Fruit fly (Drosophila melanogaster): Measurements from ENCODE around the gene stx.

The stx gene

dm6 chrX:10731801-10732200, 12.9 kb downstream of the stx start (continued):
- TF ChIP-seq CG12769 (tag; optimal IDR thresholded peaks at IDR 0.05) (no peak), CG2875 (GFP tag; optimal IDR thresholded peaks at IDR 0.05) (peak; percentile 9), Mes4 (GFP tag; optimal IDR thresholded peaks at IDR 0.05) (no peak), CG13287 (GFP tag; IDR thresholded peaks at IDR 0.05; ENCODE audit: partially characterized antibody) (no peak), cato (GFP tag; optimal IDR thresholded peaks at IDR 0.05; ENCODE audit: borderline replicate concordance) (no peak), CG31388 (GFP tag; optimal IDR thresholded peaks at IDR 0.05) (no peak), CG15269 (tag; optimal IDR thresholded peaks at IDR 0.05) (peak; percentile 67), gce (GFP tag; IDR thresholded peaks at IDR 0.05) (no peak), CG17186 (GFP tag; optimal IDR thresholded peaks at IDR 0.05) (no peak), Asciz (GFP tag; optimal IDR thresholded peaks at IDR 0.05) (no peak), CG8765 (GFP tag; IDR thresholded peaks at IDR 0.05) (no peak), btn (GFP tag; optimal IDR thresholded peaks at IDR 0.05) (no peak), sens-2 (GFP tag; IDR thresholded peaks at IDR 0.05) (no peak), yki (optimal IDR thresholded peaks at IDR 0.05) (no peak), Sox100B (GFP tag; optimal IDR thresholded peaks at IDR 0.05) (peak; percentile 64), CG31365 (tag; optimal IDR thresholded peaks at IDR 0.05) (no peak), luna (GFP tag; optimal IDR thresholded peaks at IDR 0.05) (no peak), shn (GFP tag; optimal IDR thresholded peaks at IDR 0.05) (no peak), tap (tag; optimal IDR thresholded peaks at IDR 0.05) (peak; percentile 55), Oli (tag; optimal IDR thresholded peaks at IDR 0.05) (peak; percentile 66), Bteb2 (GFP tag; optimal IDR thresholded peaks at IDR 0.05) (peak; percentile 9), lola (GFP tag; optimal IDR thresholded peaks at IDR 0.05) (peak in 1 of 3 experiments; percentile 74), CG2202 (tag; optimal IDR thresholded peaks at IDR 0.05) (no peak), CG1603 (tag; optimal IDR thresholded peaks at IDR 0.05) (peak; percentile 22), mam (GFP tag; optimal IDR thresholded peaks at IDR 0.05) (peak; percentile 25), gt (GFP tag; IDR thresholded peaks at IDR 0.05) (no peak), CG10209 (GFP tag; optimal IDR thresholded peaks at IDR 0.05) (peak; percentile 56), CoRest (tag; optimal IDR thresholded peaks at IDR 0.05) (peak; percentile 70), GATAe (GFP tag; conservative IDR thresholded peaks at IDR 0.05) (no peak), inv (GFP tag; IDR thresholded peaks at IDR 0.05; ENCODE audit: partially characterized antibody) (no peak), cad (GFP tag; optimal IDR thresholded peaks at IDR 0.05) (no peak), CG7745 (tag; optimal IDR thresholded peaks at IDR 0.05) (no peak), CG9727 (GFP tag; optimal IDR thresholded peaks at IDR 0.05) (peak; percentile 81), Nf-YB (GFP tag; optimal IDR thresholded peaks at IDR 0.05) (peak; percentile 55), seq (GFP tag; IDR thresholded peaks at IDR 0.05) (peak; percentile 43; the same call in 1 of the 2 replicates), toy (GFP tag; IDR thresholded peaks at IDR 0.05) (no peak), Camta (GFP tag; optimal IDR thresholded peaks at IDR 0.05) (peak; percentile 60), danr (GFP tag; IDR thresholded peaks at IDR 0.05) (0 out of 2 replicates have a peak, but pooled peaks have one; percentile 11), trem (tag; optimal IDR thresholded peaks at IDR 0.05) (peak; percentile 52), HLHmδ (GFP tag; optimal IDR thresholded peaks at IDR 0.05) (no peak), Lhr (GFP tag; optimal IDR thresholded peaks at IDR 0.05) (no peak), tx (GFP tag; optimal IDR thresholded peaks at IDR 0.05) (peak; percentile 30), CG4820 (GFP tag; optimal IDR thresholded peaks at IDR 0.05) (peak; percentile 30), CG33213 (GFP tag; optimal IDR thresholded peaks at IDR 0.05) (no peak), CG6854 (GFP tag; optimal IDR thresholded peaks at IDR 0.05) (peak; percentile 39), CG6765 (GFP tag; optimal IDR thresholded peaks at IDR 0.05) (no peak), YL-1 (GFP tag; optimal IDR thresholded peaks at IDR 0.05) (no peak), da (GFP tag; optimal IDR thresholded peaks at IDR 0.05) (no peak), sisA (GFP tag; IDR thresholded peaks at IDR 0.05) (no peak; the same call in 1 of the 2 replicates), CG9797 (GFP tag; optimal IDR thresholded peaks at IDR 0.05) (no peak), CG8290 (GFP tag; optimal IDR thresholded peaks at IDR 0.05) (no peak), CG8290 (tag; optimal IDR thresholded peaks at IDR 0.05) (no peak)

Data from whole organism, embryonic.